Fruit fly (Drosophila melanogaster) whole organism, embryonic: ENCODE data around the gene sau.
A peak's percentile ranks its signal among the peaks of the same experiment; 100 is the strongest.

Experiments used
- Aef1 ChIP-seq: fragments of 200-800 bp; sonication (Bioruptor generic); IDR thresholded peaks from 3 replicates; pipeline ENCODE4 v1.3.6; 2022; ENCODE audit warnings: missing biosample characterization, missing genetic modification characterization
- CG10321 ChIP-seq: fragments of 200-800 bp; sonication (Bioruptor generic); IDR thresholded peaks from 2 replicates; pipeline ENCODE4 v1.3.6; 2022; ENCODE audit warnings: missing biosample characterization, missing genetic modification characterization
- CG10959 ChIP-seq: fragments of 200-800 bp; sonication (Bioruptor generic); IDR thresholded peaks from 2 replicates; pipeline ENCODE4 v1.3.6; 2022; ENCODE audit warnings: missing biosample characterization, missing genetic modification characterization
- CG11456 ChIP-seq: fragments of 200-800 bp; sonication (Bioruptor generic); IDR thresholded peaks from 3 replicates; pipeline ENCODE4 v1.3.6; 2022; ENCODE audit warnings: missing biosample characterization, missing genetic modification characterization
- CG12659 ChIP-seq: fragments of 200-800 bp; sonication (Bioruptor generic); optimal IDR thresholded peaks from 3 replicates; lab custom pipeline; 2017; ENCODE audit warnings: mild to moderate bottlenecking, missing biosample characterization, missing genetic modification reagents, missing genetic modification characterization
- CG12942 ChIP-seq: fragments of 200-800 bp; sonication (Bioruptor generic); optimal IDR thresholded peaks from 3 replicates; lab custom pipeline; 2016; ENCODE audit warnings: missing biosample characterization, missing genetic modification characterization
- CG14667 ChIP-seq: fragments of 200-800 bp; sonication (Bioruptor generic); IDR thresholded peaks from 2 replicates; pipeline ENCODE4 v1.3.6; 2022; ENCODE audit warnings: missing biosample characterization, missing genetic modification characterization
- CG15011 ChIP-seq: fragments of 200-800 bp; sonication (Bioruptor generic); optimal IDR thresholded peaks from 3 replicates; lab custom pipeline; 2018; ENCODE audit warnings: missing biosample characterization, mild to moderate bottlenecking, missing genetic modification characterization
- CG15073 ChIP-seq: fragments of 200-800 bp; sonication (Bioruptor generic); optimal IDR thresholded peaks from 2 replicates; lab custom pipeline; 2016; ENCODE audit warnings: missing biosample characterization, missing genetic modification characterization
- CG15696 ChIP-seq: fragments of 200-800 bp; sonication (Bioruptor generic); optimal IDR thresholded peaks from 2 replicates; lab custom pipeline; 2019; ENCODE audit warnings: missing biosample characterization, mild to moderate bottlenecking, missing genetic modification characterization, moderate library complexity
- CG17186 ChIP-seq: fragments of 200-800 bp; sonication (Bioruptor generic); optimal IDR thresholded peaks from 3 replicates; lab custom pipeline; 2017; ENCODE audit warnings: missing biosample characterization, missing genetic modification reagents, missing genetic modification characterization
- CG18011 ChIP-seq: fragments of 200-800 bp; sonication (Bioruptor generic); optimal IDR thresholded peaks from 2 replicates; lab custom pipeline; 2017; ENCODE audit warnings: missing biosample characterization, missing genetic modification characterization, mild to moderate bottlenecking, moderate library complexity, missing genotype
- CG31441 ChIP-seq: fragments of 200-800 bp; sonication (Bioruptor generic); IDR thresholded peaks from 2 replicates; pipeline ENCODE4 v1.3.6; 2022; ENCODE audit warnings: missing biosample characterization, missing genetic modification characterization
- CG32772 ChIP-seq: fragments of 200-800 bp; sonication (Bioruptor generic); IDR thresholded peaks from 2 replicates; pipeline ENCODE4 v1.3.6; 2022; ENCODE audit warnings: missing biosample characterization, missing genetic modification characterization
- CG33213 ChIP-seq: fragments of 200-800 bp; sonication (Bioruptor generic); optimal IDR thresholded peaks from 3 replicates; lab custom pipeline; 2016; ENCODE audit warnings: missing biosample characterization, missing genetic modification characterization
- CG6765 ChIP-seq: fragments of 200-800 bp; sonication (Bioruptor generic); optimal IDR thresholded peaks from 3 replicates; lab custom pipeline; 2017; ENCODE audit warnings: missing biosample characterization, mild to moderate bottlenecking, missing genetic modification characterization
- CG7271 ChIP-seq: fragments of 200-800 bp; sonication (Bioruptor generic); optimal IDR thresholded peaks from 2 replicates; lab custom pipeline; 2018; ENCODE audit warnings: missing biosample characterization, mild to moderate bottlenecking, missing genetic modification characterization, moderate library complexity
- CG8388 ChIP-seq: fragments of 200-800 bp; sonication (Bioruptor generic); optimal IDR thresholded peaks from 2 replicates; lab custom pipeline; 2019; ENCODE audit warnings: missing biosample characterization, mild to moderate bottlenecking, missing genetic modification characterization, moderate library complexity
- CG9727 ChIP-seq: fragments of 200-800 bp; sonication (Bioruptor generic); optimal IDR thresholded peaks from 3 replicates; lab custom pipeline; 2017; ENCODE audit warnings: missing biosample characterization, mild to moderate bottlenecking, missing genetic modification characterization
- CG9817 ChIP-seq: fragments of 200-800 bp; sonication (Bioruptor generic); optimal IDR thresholded peaks from 2 replicates; lab custom pipeline; 2018; ENCODE audit warnings: missing biosample characterization, mild to moderate bottlenecking, missing genetic modification characterization, moderate library complexity
- CHES-1-like ChIP-seq: fragments of 200-800 bp; sonication (Bioruptor generic); optimal IDR thresholded peaks from 2 replicates; lab custom pipeline; 2016; ENCODE audit warnings: missing biosample characterization, missing genetic modification characterization
- D ChIP-seq, 2 experiments: fragments of 200-800 bp in 1 of 2; fragments of >200 bp in 1 of 2; sonication (Bioruptor generic) in 1 of 2; optimal IDR thresholded peaks; 2 replicates in 1 of 2; 3 replicates in 1 of 2; lab custom pipeline; 2017; ENCODE audit warnings: mild to moderate bottlenecking in 1 of 2, missing biosample characterization in 1 of 2, missing genetic modification characterization in 1 of 2, missing genetic modification reagents in 1 of 2
- Dad ChIP-seq: fragments of 200-800 bp; sonication (Bioruptor generic); optimal IDR thresholded peaks from 3 replicates; lab custom pipeline; 2016; ENCODE audit warnings: missing biosample characterization, missing genetic modification characterization
- Deaf1 ChIP-seq: fragments of 200-800 bp; optimal IDR thresholded peaks from 3 replicates; lab custom pipeline; 2019; ENCODE audit warnings: missing biosample characterization, mild to moderate bottlenecking, missing genetic modification characterization, moderate library complexity
- Dek ChIP-seq: fragments of 200-800 bp; sonication (Bioruptor generic); optimal IDR thresholded peaks from 3 replicates; lab custom pipeline; 2019; ENCODE audit warnings: missing biosample characterization, mild to moderate bottlenecking, missing genetic modification characterization, moderate library complexity
- Dp ChIP-seq: fragments of 200-800 bp; sonication (Bioruptor generic); optimal IDR thresholded peaks from 2 replicates; lab custom pipeline; 2018; ENCODE audit warnings: missing biosample characterization, mild to moderate bottlenecking, missing genetic modification characterization, moderate library complexity
- Fer2 ChIP-seq: fragments of 200-800 bp; sonication (Bioruptor generic); optimal IDR thresholded peaks from 2 replicates; lab custom pipeline; 2018; ENCODE audit warnings: missing biosample characterization, mild to moderate bottlenecking, missing genetic modification characterization, moderate library complexity
- Gsc ChIP-seq: fragments of 200-800 bp; sonication (Bioruptor generic); IDR thresholded peaks from 2 replicates; pipeline ENCODE4 v1.3.6; 2022; ENCODE audit warnings: missing biosample characterization, missing genetic modification characterization
- HHEX ChIP-seq: fragments of 200-800 bp; sonication (Bioruptor generic); optimal IDR thresholded peaks from 3 replicates; lab custom pipeline; 2017; ENCODE audit warnings: missing biosample characterization, mild to moderate bottlenecking, missing genetic modification characterization, missing genetic modification reagents
- Hr78 ChIP-seq, 2 experiments: fragments of 200-800 bp in 1 of 2; fragments of >200 bp in 1 of 2; sonication (Bioruptor generic) in 1 of 2; optimal IDR thresholded peaks; 2 replicates each; lab custom pipeline; 2017 to 2019; ENCODE audit warnings: missing biosample characterization in 2 of 2, missing genetic modification characterization in 2 of 2, mild to moderate bottlenecking in 1 of 2, moderate library complexity in 1 of 2
- Mes4 ChIP-seq: fragments of 200-800 bp; sonication (Bioruptor generic); optimal IDR thresholded peaks from 2 replicates; lab custom pipeline; 2016; ENCODE audit warnings: missing biosample characterization, missing genetic modification characterization
- NC2β ChIP-seq: fragments of 200-800 bp; sonication (Bioruptor generic); optimal IDR thresholded peaks from 2 replicates; lab custom pipeline; 2016; ENCODE audit warnings: missing biosample characterization, missing genetic modification characterization
- Nf-YB ChIP-seq: fragments of 200-800 bp; sonication (Bioruptor generic); optimal IDR thresholded peaks from 3 replicates; lab custom pipeline; 2019; ENCODE audit warnings: missing biosample characterization, mild to moderate bottlenecking, missing genetic modification characterization, moderate library complexity
- NfI ChIP-seq: fragments of 200-800 bp; sonication (Bioruptor generic); optimal IDR thresholded peaks from 3 replicates; lab custom pipeline; 2018; ENCODE audit warnings: missing biosample characterization, mild to moderate bottlenecking, missing genetic modification characterization, moderate library complexity
- Ptx1 ChIP-seq: fragments of 200-800 bp; sonication (Bioruptor generic); IDR thresholded peaks from 2 replicates; pipeline ENCODE4 v1.3.6; 2022; ENCODE audit warnings: missing biosample characterization, missing genetic modification characterization
- Rx ChIP-seq: fragments of 200-800 bp; sonication (Bioruptor generic); IDR thresholded peaks from 2 replicates; pipeline ENCODE4 v1.3.6; 2022; ENCODE audit warnings: missing biosample characterization, missing genetic modification characterization
- Sry-β ChIP-seq: fragments of 200-800 bp; sonication (Bioruptor generic); optimal IDR thresholded peaks from 2 replicates; lab custom pipeline; 2018; ENCODE audit warnings: missing biosample characterization, mild to moderate bottlenecking, missing genetic modification characterization, moderate library complexity
- Stat92E ChIP-seq, 3 experiments: fragments of >200 bp in 2 of 3; fragments of 200-800 bp in 1 of 3; sonication (Bioruptor generic) in 1 of 3; optimal IDR thresholded peaks; 2 replicates each; lab custom pipeline; 2017 to 2019; ENCODE audit warnings: missing biosample characterization in 3 of 3, missing genetic modification characterization in 3 of 3, mild to moderate bottlenecking in 1 of 3, moderate library complexity in 1 of 3
- YL-1 ChIP-seq: fragments of 200-800 bp; sonication (Bioruptor generic); optimal IDR thresholded peaks from 3 replicates; lab custom pipeline; 2017; ENCODE audit warnings: missing biosample characterization, mild to moderate bottlenecking, missing genetic modification characterization
- ase ChIP-seq: fragments of 200-800 bp; sonication (Bioruptor generic); IDR thresholded peaks from 3 replicates; pipeline ENCODE4 v1.3.6; 2022; ENCODE audit warnings: missing biosample characterization, missing genetic modification characterization
- bsh ChIP-seq, 2 experiments: fragments of 200-800 bp; sonication (Bioruptor generic); optimal IDR thresholded peaks; 2 replicates each; lab custom pipeline; 2017 to 2018; ENCODE audit warnings: mild to moderate bottlenecking in 2 of 2, missing biosample characterization in 2 of 2, missing genetic modification characterization in 2 of 2, moderate library complexity in 1 of 2
- chn ChIP-seq: fragments of 200-800 bp; sonication (Bioruptor generic); optimal IDR thresholded peaks from 2 replicates; lab custom pipeline; 2016; ENCODE audit warnings: missing biosample characterization, missing genetic modification characterization
- eve ChIP-seq, 2 experiments: fragments of >200 bp; optimal IDR thresholded peaks; 2 replicates each; lab custom pipeline; 2017; ENCODE audit warnings: missing biosample characterization in 2 of 2, missing genetic modification characterization in 2 of 2
- ewg ChIP-seq: fragments of 200-800 bp; sonication (Bioruptor generic); optimal IDR thresholded peaks from 3 replicates; lab custom pipeline; 2017; ENCODE audit warnings: mild to moderate bottlenecking, missing biosample characterization, missing genetic modification reagents, missing genetic modification characterization
- ftz-f1 ChIP-seq: fragments of 200-800 bp; sonication (Bioruptor generic); optimal IDR thresholded peaks from 2 replicates; lab custom pipeline; 2016; ENCODE audit warnings: missing biosample characterization, missing genetic modification characterization
- scrt ChIP-seq: fragments of 200-800 bp; sonication (Bioruptor generic); optimal IDR thresholded peaks from 2 replicates; lab custom pipeline; 2018; ENCODE audit warnings: missing biosample characterization, mild to moderate bottlenecking, missing genetic modification characterization, moderate library complexity
- sr ChIP-seq: fragments of 200-800 bp; sonication (Bioruptor generic); IDR thresholded peaks from 3 replicates; pipeline ENCODE4 v1.3.6; 2022; ENCODE audit warnings: missing biosample characterization, missing genetic modification characterization
- ssp ChIP-seq: fragments of 200-800 bp; sonication (Bioruptor generic); IDR thresholded peaks from 2 replicates; pipeline ENCODE4 v1.3.6; 2022; ENCODE audit warnings: missing biosample characterization, missing genetic modification characterization
- wdn ChIP-seq: fragments of 200-800 bp; sonication (Bioruptor generic); IDR thresholded peaks from 2 replicates; pipeline ENCODE4 v1.3.6; 2022; ENCODE audit warnings: missing biosample characterization, missing genetic modification characterization
- wek ChIP-seq: fragments of 200-800 bp; sonication (Bioruptor generic); optimal IDR thresholded peaks from 3 replicates; lab custom pipeline; 2018; ENCODE audit warnings: missing biosample characterization, mild to moderate bottlenecking, missing genetic modification characterization, moderate library complexity

The sau gene

dm6 chr2L:2193357-2193780 is 32.8 kb upstream of the sau start (continued):
- TF ChIP-seq wek (GFP tag; lab: Kevin White, UChicago) = peak; percentile 29
- no peak for TF ChIP-seq Rx (GFP tag; lab: Robert Waterston, UW)
- TF ChIP-seq CG7271 (tag; lab: Kevin White, UChicago) = no peak
- no peak for TF ChIP-seq CG15011
- TF ChIP-seq ase = no peak
- TF ChIP-seq CG18011 (GFP tag; lab: Kevin White, UChicago) = peak; percentile 15
- TF ChIP-seq CG31441 = no peak
- TF ChIP-seq bsh (GFP tag; optimal IDR thresholded peaks at IDR 0.05; lab: Kevin White, UChicago) = peak; percentile 20 to 66
- TF ChIP-seq CG15696 = no peak
- no peak for TF ChIP-seq CG32772
- TF ChIP-seq CG33213 (GFP tag; lab: Kevin White, UChicago) = peak; percentile 96
- no peak for TF ChIP-seq Fer2 (tag; lab: Kevin White, UChicago)
- peak; percentile 11 for TF ChIP-seq CG9817 (tag; lab: Kevin White, UChicago)
- peak; percentile 95 for TF ChIP-seq ftz-f1 (GFP tag; lab: Kevin White, UChicago)
- peak; percentile 79 for TF ChIP-seq Dp (GFP tag; lab: Kevin White, UChicago)
- TF ChIP-seq ewg (GFP tag; lab: Kevin White, UChicago) = peak; percentile 81
- TF ChIP-seq CG10959 (GFP tag; lab: Robert Waterston, UW) = no peak
- peak; percentile 24 for TF ChIP-seq HHEX (GFP tag; lab: Kevin White, UChicago)
- no peak for TF ChIP-seq CG14667 (GFP tag; lab: Robert Waterston, UW)
- TF ChIP-seq eve (GFP tag; optimal IDR thresholded peaks at IDR 0.05; lab: Kevin White, UChicago) = no peak
- TF ChIP-seq Gsc (GFP tag; lab: Robert Waterston, UW) = no peak
- TF ChIP-seq CG11456 (GFP tag; lab: Robert Waterston, UW) = no peak
- peak; percentile 44 for TF ChIP-seq NfI (GFP tag; lab: Kevin White, UChicago)
- TF ChIP-seq YL-1 = peak; percentile 63
- TF ChIP-seq sr (GFP tag; lab: Robert Waterston, UW) = no peak
- TF ChIP-seq Hr78 (GFP tag; optimal IDR thresholded peaks at IDR 0.05; lab: Kevin White, UChicago) = peak in 1 of 2 experiments; percentile 34
- peak; percentile 69 for TF ChIP-seq Sry-β
- no peak for TF ChIP-seq chn (GFP tag; lab: Kevin White, UChicago)
- peak; percentile 21 for TF ChIP-seq NC2β (GFP tag; lab: Kevin White, UChicago)
- TF ChIP-seq CG6765 (GFP tag; lab: Kevin White, UChicago) = no peak
- no peak for TF ChIP-seq CG12942 (GFP tag; lab: Kevin White, UChicago)
- peak; percentile 73 for TF ChIP-seq Nf-YB (GFP tag; lab: Kevin White, UChicago)
- peak; percentile 86 for TF ChIP-seq CG12659 (GFP tag; lab: Kevin White, UChicago)
- no peak for TF ChIP-seq CG10321
- no peak for TF ChIP-seq wdn (GFP tag; lab: Robert Waterston, UW)
- peak; percentile 37 for TF ChIP-seq scrt (GFP tag; lab: Kevin White, UChicago)
- TF ChIP-seq CG15073 (GFP tag; lab: Kevin White, UChicago) = no peak
- TF ChIP-seq Dad (GFP tag; lab: Kevin White, UChicago) = peak; percentile 47
- no peak for TF ChIP-seq ssp
- no peak for TF ChIP-seq Aef1 (GFP tag; lab: Robert Waterston, UW)
- TF ChIP-seq CHES-1-like (GFP tag; lab: Kevin White, UChicago) = peak; percentile 3
- peak; percentile 33 for TF ChIP-seq CG8388 (GFP tag; lab: Kevin White, UChicago)
- peak; percentile 16 for TF ChIP-seq Mes4
- peak; percentile 92 for TF ChIP-seq CG17186 (GFP tag; lab: Kevin White, UChicago)
- no peak for TF ChIP-seq D (optimal IDR thresholded peaks at IDR 0.05; lab: Kevin White, UChicago)
- no peak for TF ChIP-seq D (GFP tag; optimal IDR thresholded peaks at IDR 0.05; lab: Kevin White, UChicago)
- TF ChIP-seq Ptx1 (GFP tag; lab: Robert Waterston, UW) = no peak
- no peak for TF ChIP-seq Dek (tag; lab: Kevin White, UChicago)
- peak in 1 of 3 experiments; percentile 89 for TF ChIP-seq Stat92E (GFP tag; optimal IDR thresholded peaks at IDR 0.05; lab: Kevin White, UChicago)
- peak; percentile 83 for TF ChIP-seq Deaf1 (tag; lab: Kevin White, UChicago)
- peak; percentile 16 for TF ChIP-seq CG9727
